Worm (Caenorhabditis elegans): ENCODE results near the gene K02E7.1.

DNA sequence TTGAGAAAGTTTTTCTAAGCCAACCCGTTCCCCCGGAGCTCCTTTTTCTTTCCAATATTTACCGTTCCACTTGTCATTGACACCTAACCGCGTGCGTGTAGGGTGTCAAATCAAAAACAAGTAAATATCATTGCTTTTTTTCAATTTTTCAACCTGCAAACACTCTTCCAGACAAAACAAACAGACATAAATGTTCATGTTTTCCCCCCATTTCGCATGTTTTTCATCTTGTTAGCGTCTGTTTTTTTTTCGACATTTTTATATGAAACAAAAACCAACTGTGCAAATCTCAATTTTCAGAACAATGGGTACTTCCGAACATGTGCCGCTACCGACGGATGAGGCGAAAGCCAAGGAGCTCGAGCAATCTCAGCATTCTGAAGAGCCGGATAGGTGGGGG lies 8.7 kb downstream of the K02E7.1 start, which contains the start of gene snf-3:
- TF ChIP-seq unc-39 (tag; optimal IDR thresholded peaks at IDR 0.05) (no peak), ama-1 (optimal IDR thresholded peaks at IDR 0.05) (no peak), egl-27 (tag; optimal IDR thresholded peaks at IDR 0.05) (no peak), rbr-2 (tag; optimal IDR thresholded peaks at IDR 0.05) (no peak), vab-7 (GFP tag; IDR thresholded peaks at IDR 0.05) (no peak), mes-2 (tag; optimal IDR thresholded peaks at IDR 0.05; ENCODE audit: poor library complexity, severe bottlenecking) (no peak), dmd-8 (GFP tag; IDR thresholded peaks at IDR 0.05) (no peak), snpc-4 (tag; optimal IDR thresholded peaks at IDR 0.05) (no peak), ceh-20 (GFP tag; IDR thresholded peaks at IDR 0.05) (no peak), nhr-237 (tag; optimal IDR thresholded peaks at IDR 0.05) (no peak), pha-4 (GFP tag; IDR thresholded peaks at IDR 0.05) (no peak), pha-4 (tag; optimal IDR thresholded peaks at IDR 0.05) (no peak), skn-1 (tag; optimal IDR thresholded peaks at IDR 0.05) (no peak), T26A8.4 (GFP tag; IDR thresholded peaks at IDR 0.05) (no peak)

Measured in whole organism, L4 larva.